Worm (Caenorhabditis elegans) whole organism, L4 larva: ENCODE results near the gene ttr-59.
A peak's percentile ranks its signal among the peaks of the same experiment; 100 is the strongest.

Source experiments
- F26F4.8 ChIP-seq: fragments of 200-800 bp; sonication (Bioruptor generic); conservative IDR thresholded peaks from 2 replicates; pipeline ENCODE4 v1.3.6; 2022; ENCODE audit warnings: missing genetic modification characterization, missing compliant biosample characterization
- F37D6.2 ChIP-seq: sonication (generic microtip); optimal IDR thresholded peaks from 2 replicates; lab custom pipeline; 2016; ENCODE audit warnings: mild to moderate bottlenecking, missing genetic modification characterization, missing compliant biosample characterization
- F49E8.2 ChIP-seq: sonication (generic microtip); optimal IDR thresholded peaks from 2 replicates; lab custom pipeline; 2016; ENCODE audit warnings: missing compliant biosample characterization, mild to moderate bottlenecking, missing genetic modification characterization, borderline replicate concordance
- T26A8.4 ChIP-seq: fragments of 200-800 bp; sonication (Bioruptor generic); IDR thresholded peaks from 2 replicates; pipeline ENCODE4 v1.3.6; 2022; ENCODE audit warnings: missing genetic modification characterization, missing compliant biosample characterization
- Y75B8A.6 ChIP-seq: fragments of 200-800 bp; sonication (Bioruptor generic); IDR thresholded peaks from 2 replicates; pipeline ENCODE4 v1.3.6; 2022; ENCODE audit warnings: missing genetic modification reagents, missing genetic modification characterization, missing compliant biosample characterization
- ZK337.2 ChIP-seq: fragments of 200-800 bp; sonication (Bioruptor generic); IDR thresholded peaks from 2 replicates; pipeline ENCODE4 v1.3.6; 2022; ENCODE audit warnings: missing genetic modification reagents, missing genetic modification characterization, missing compliant biosample characterization
- arid-1 ChIP-seq: fragments of 200-800 bp; sonication (Bioruptor generic); conservative IDR thresholded peaks from 2 replicates; pipeline ENCODE4 v1.3.6; 2022; ENCODE audit warnings: missing genetic modification reagents, missing genetic modification characterization, missing compliant biosample characterization
- attf-4 ChIP-seq: sonication (generic microtip); optimal IDR thresholded peaks from 3 replicates; lab custom pipeline; 2017; ENCODE audit warnings: missing biosample characterization, missing genetic modification characterization
- ceh-44 ChIP-seq: fragments of 200-800 bp; sonication (Bioruptor generic); IDR thresholded peaks from 2 replicates; pipeline ENCODE4 v1.3.6; 2022; ENCODE audit warnings: missing genetic modification reagents, missing genetic modification characterization, missing compliant biosample characterization
- ceh-62 ChIP-seq: sonication (generic microtip); optimal IDR thresholded peaks from 2 replicates; lab custom pipeline; 2017; ENCODE audit warnings: missing biosample characterization, missing genetic modification characterization
- ceh-82 ChIP-seq: sonication (generic microtip); optimal IDR thresholded peaks from 2 replicates; lab custom pipeline; 2017; ENCODE audit warnings: missing biosample characterization, missing genetic modification characterization
- ces-1 ChIP-seq: fragments of 150-350 bp; sonication (generic microtip); optimal IDR thresholded peaks from 4 replicates; lab custom pipeline; 2014; ENCODE audit warnings: missing biosample characterization, missing genetic modification reagents, missing genetic modification characterization
- daf-16 ChIP-seq, 3 experiments: sonication (generic microtip); optimal IDR thresholded peaks; 2 replicates each; lab custom pipeline; 2016 to 2017; ENCODE audit warnings: missing genetic modification characterization in 3 of 3, missing genetic modification reagents in 3 of 3, mild to moderate bottlenecking in 2 of 3, missing compliant biosample characterization in 2 of 3, missing biosample characterization in 1 of 3, moderate library complexity in 1 of 3
- daf-19 ChIP-seq: fragments of 200-800 bp; sonication (Bioruptor generic); conservative IDR thresholded peaks from 2 replicates; pipeline ENCODE4 v1.3.6; 2022; ENCODE audit warnings: missing genetic modification characterization, missing compliant biosample characterization
- dmd-9 ChIP-seq: fragments of 200-800 bp; sonication (Bioruptor generic); IDR thresholded peaks from 2 replicates; pipeline ENCODE4 v1.3.6; 2022; ENCODE audit warnings: missing genetic modification reagents, missing genetic modification characterization, missing compliant biosample characterization
- dve-1 ChIP-seq: sonication (generic microtip); optimal IDR thresholded peaks from 2 replicates; lab custom pipeline; 2017; ENCODE audit warnings: antibody characterized with exemption, mild to moderate bottlenecking, missing genetic modification characterization, missing compliant biosample characterization; ENCODE audit not compliant: insufficient read depth
- egl-43 ChIP-seq: fragments of 200-800 bp; sonication (Bioruptor generic); IDR thresholded peaks from 2 replicates; pipeline ENCODE4 v1.3.6; 2022; ENCODE audit warnings: missing genetic modification reagents, missing genetic modification characterization, missing compliant biosample characterization
- fkh-10 ChIP-seq: fragments of 150-350 bp; optimal IDR thresholded peaks from 2 replicates; lab custom pipeline; 2014; ENCODE audit warnings: missing biosample characterization, missing genetic modification reagents, missing genetic modification characterization
- fos-1 ChIP-seq: fragments of 150-350 bp; optimal IDR thresholded peaks from 2 replicates; lab custom pipeline; 2014; ENCODE audit warnings: missing biosample characterization, missing genetic modification characterization
- gei-8 ChIP-seq: fragments of 200-800 bp; sonication (Bioruptor generic); optimal IDR thresholded peaks from 2 replicates; lab custom pipeline; 2018; ENCODE audit warnings: mild to moderate bottlenecking, missing genetic modification characterization, missing compliant biosample characterization
- hif-1 ChIP-seq, 2 experiments: sonication (generic microtip); optimal IDR thresholded peaks; 2 replicates each; lab custom pipeline; 2016 to 2017; ENCODE audit warnings: missing compliant biosample characterization in 2 of 2, missing genetic modification characterization in 2 of 2, missing genetic modification reagents in 2 of 2, missing genotype in 2 of 2, mild to moderate bottlenecking in 1 of 2
- hmg-1.1 ChIP-seq: fragments of 200-800 bp; sonication (Bioruptor generic); IDR thresholded peaks from 2 replicates; pipeline ENCODE4 v1.3.6; 2022; ENCODE audit warnings: missing genetic modification reagents, missing genetic modification characterization, missing compliant biosample characterization
- jun-1 ChIP-seq: fragments of 150-350 bp; optimal IDR thresholded peaks from 2 replicates; lab custom pipeline; 2014; ENCODE audit warnings: missing biosample characterization, missing genetic modification reagents, missing genetic modification characterization
- lim-7 ChIP-seq: fragments of 200-800 bp; sonication (Bioruptor generic); IDR thresholded peaks from 2 replicates; pipeline ENCODE4 v1.3.6; 2022; ENCODE audit warnings: missing genetic modification characterization, missing compliant biosample characterization
- lin-29 ChIP-seq: fragments of 200-800 bp; sonication (Bioruptor generic); IDR thresholded peaks from 2 replicates; pipeline ENCODE4 v1.3.6; 2022; ENCODE audit warnings: missing genetic modification reagents, missing genetic modification characterization, missing compliant biosample characterization
- lin-38 ChIP-seq: fragments of 200-800 bp; sonication (Bioruptor generic); IDR thresholded peaks from 2 replicates; pipeline ENCODE4 v1.3.6; 2022; ENCODE audit warnings: missing genetic modification reagents, missing genetic modification characterization, missing compliant biosample characterization
- lir-3 ChIP-seq: sonication (generic microtip); optimal IDR thresholded peaks from 2 replicates; lab custom pipeline; 2016; ENCODE audit warnings: mild to moderate bottlenecking, missing genetic modification characterization, missing compliant biosample characterization
- lsy-2 ChIP-seq, 2 experiments: fragments of 150-350 bp in 1 of 2; sonication (generic microtip) in 1 of 2; optimal IDR thresholded peaks; 2 replicates each; lab custom pipeline; 2014 to 2017; ENCODE audit warnings: missing biosample characterization in 2 of 2, missing genetic modification characterization in 2 of 2
- madf-5 ChIP-seq, 2 experiments: fragments of 200-800 bp; sonication (Bioruptor generic); IDR thresholded peaks; 2 replicates each; pipeline ENCODE4 v1.3.6; 2022; ENCODE audit warnings: missing compliant biosample characterization in 2 of 2, missing genetic modification characterization in 2 of 2
- mdl-1 ChIP-seq, 2 experiments: fragments of 150-350 bp in 1 of 2; sonication (generic microtip) in 1 of 2; optimal IDR thresholded peaks; 2 replicates each; lab custom pipeline; 2014 to 2017; ENCODE audit warnings: missing biosample characterization in 2 of 2, missing genetic modification characterization in 2 of 2
- mep-1 ChIP-seq: fragments of 150-350 bp; sonication (generic microtip); optimal IDR thresholded peaks from 3 replicates; lab custom pipeline; 2014; ENCODE audit warnings: missing biosample characterization, missing genetic modification characterization
- mes-2 ChIP-seq: sonication (generic microtip); optimal IDR thresholded peaks from 2 replicates; lab custom pipeline; 2016; ENCODE audit warnings: missing genotype, mild to moderate bottlenecking, missing genetic modification characterization, missing compliant biosample characterization; ENCODE audit not compliant: poor library complexity, severe bottlenecking
- mxl-3 ChIP-seq: fragments of 200-800 bp; sonication (Bioruptor generic); optimal IDR thresholded peaks from 2 replicates; lab custom pipeline; 2018; ENCODE audit warnings: mild to moderate bottlenecking, missing genetic modification characterization, missing compliant biosample characterization
- nhr-102 ChIP-seq: sonication (generic microtip); optimal IDR thresholded peaks from 2 replicates; lab custom pipeline; 2016; ENCODE audit warnings: mild to moderate bottlenecking, missing genetic modification characterization, moderate library complexity, missing compliant biosample characterization
- nhr-237 ChIP-seq: sonication (generic microtip); optimal IDR thresholded peaks from 2 replicates; lab custom pipeline; 2017; ENCODE audit warnings: missing biosample characterization, missing genetic modification characterization
- nhr-25 ChIP-seq: sonication (generic microtip); optimal IDR thresholded peaks from 2 replicates; lab custom pipeline; 2017; ENCODE audit warnings: missing genetic modification characterization, mild to moderate bottlenecking, missing compliant biosample characterization, antibody characterized with exemption, moderate library complexity, borderline replicate concordance; ENCODE audit not compliant: insufficient read depth
- nhr-42 ChIP-seq: fragments of 200-800 bp; sonication (Bioruptor generic); IDR thresholded peaks from 2 replicates; pipeline ENCODE4 v1.3.6; 2022; ENCODE audit warnings: missing genetic modification characterization, missing compliant biosample characterization
- nhr-76 ChIP-seq: fragments of 150-350 bp; optimal IDR thresholded peaks from 2 replicates; lab custom pipeline; 2014; ENCODE audit warnings: missing biosample characterization, missing genetic modification characterization
- nhr-77 ChIP-seq: fragments of 150-350 bp; optimal IDR thresholded peaks from 2 replicates; lab custom pipeline; 2014; ENCODE audit warnings: missing biosample characterization, missing genetic modification characterization
- pha-4 ChIP-seq, 2 experiments: fragments of 150-350 bp in 1 of 2; fragments of 200-800 bp in 1 of 2; sonication (Bioruptor generic) in 1 of 2; IDR thresholded peaks in 1 of 2; optimal IDR thresholded peaks in 1 of 2; 2 replicates each; pipeline versions ENCODE4 v1.3.6 to Lab custom; 2014 to 2022; ENCODE audit warnings: missing genetic modification characterization in 2 of 2, missing genetic modification reagents in 2 of 2, missing biosample characterization in 1 of 2, missing compliant biosample characterization in 1 of 2
- pqm-1 ChIP-seq: sonication (generic microtip); optimal IDR thresholded peaks from 2 replicates; lab custom pipeline; 2017; ENCODE audit warnings: missing biosample characterization, missing genetic modification characterization
- rbr-2 ChIP-seq: sonication (generic microtip); optimal IDR thresholded peaks from 2 replicates; lab custom pipeline; 2016; ENCODE audit warnings: missing genotype, missing genetic modification characterization, missing compliant biosample characterization
- saeg-2 ChIP-seq: fragments of 200-800 bp; sonication (Bioruptor generic); IDR thresholded peaks from 2 replicates; pipeline ENCODE4 v1.3.6; 2022; ENCODE audit warnings: missing genetic modification reagents, missing genetic modification characterization, missing compliant biosample characterization
- sdz-12 ChIP-seq: fragments of 200-800 bp; sonication (Bioruptor generic); optimal IDR thresholded peaks from 2 replicates; lab custom pipeline; 2018; ENCODE audit warnings: mild to moderate bottlenecking, missing genetic modification characterization, missing compliant biosample characterization
- set-16 ChIP-seq: fragments of 200-800 bp; sonication (Bioruptor generic); IDR thresholded peaks from 2 replicates; pipeline ENCODE4 v1.3.6; 2022; ENCODE audit warnings: missing genetic modification reagents, missing genetic modification characterization, missing compliant biosample characterization
- skn-1 ChIP-seq: fragments of 150-350 bp; optimal IDR thresholded peaks from 2 replicates; lab custom pipeline; 2014; ENCODE audit warnings: missing biosample characterization, missing genetic modification characterization
- tag-97 ChIP-seq: fragments of 200-800 bp; sonication (Bioruptor generic); IDR thresholded peaks from 2 replicates; pipeline ENCODE4 v1.3.6; 2022; ENCODE audit warnings: missing genetic modification characterization, missing compliant biosample characterization
- zfp-3 ChIP-seq: fragments of 200-800 bp; sonication (Bioruptor generic); conservative IDR thresholded peaks from 2 replicates; pipeline ENCODE4 v1.3.6; 2022; ENCODE audit warnings: missing genetic modification reagents, missing genetic modification characterization, missing compliant biosample characterization
- ztf-11 ChIP-seq: fragments of 150-350 bp; optimal IDR thresholded peaks from 2 replicates; lab custom pipeline; 2014; ENCODE audit warnings: missing biosample characterization, missing genetic modification characterization

Gene ttr-59

ce11 chrX:7320115-7320711 lies 9.4 kb upstream of the ttr-59 start, which contains the start of gene spp-5 (continued):
- TF ChIP-seq F49E8.2 (no peak), fkh-10 (GFP tag; lab: Kevin White, UChicago) (no peak), jun-1 (tag; lab: Kevin White, UChicago) (no peak), rbr-2 (tag; lab: Kevin White, UChicago) (no peak), F37D6.2 (tag; lab: Kevin White, UChicago) (no peak), attf-4 (tag; lab: Kevin White, UChicago) (no peak), lin-38 (no peak), hif-1 (tag; optimal IDR thresholded peaks at IDR 0.05; lab: Kevin White, UChicago) (no peak), gei-8 (no peak), arid-1 (GFP tag; lab: Robert Waterston, UW) (no peak), fos-1 (tag; lab: Kevin White, UChicago) (no peak), hmg-1.1 (GFP tag; lab: Robert Waterston, UW) (no peak), ZK337.2 (no peak), mep-1 (peak; percentile 19), nhr-42 (GFP tag; lab: Robert Waterston, UW) (no peak), daf-16 (GFP tag; optimal IDR thresholded peaks at IDR 0.05; lab: Kevin White, UChicago) (no peak), daf-16 (tag; optimal IDR thresholded peaks at IDR 0.05; lab: Kevin White, UChicago) (peak; percentile 95), lin-29 (GFP tag; lab: Robert Waterston, UW) (no peak), ces-1 (GFP tag; lab: Kevin White, UChicago) (no peak), ztf-11 (tag; lab: Kevin White, UChicago) (no peak), ceh-82 (tag; lab: Kevin White, UChicago) (no peak), nhr-102 (tag; lab: Kevin White, UChicago) (peak; percentile 39), saeg-2 (GFP tag; lab: Robert Waterston, UW) (no peak), T26A8.4 (GFP tag; lab: Robert Waterston, UW) (0 out of 2 replicates have a peak, but pooled peaks have one; percentile 9), mes-2 (tag; lab: Kevin White, UChicago) (peak; percentile 32), lsy-2 (tag; optimal IDR thresholded peaks at IDR 0.05; lab: Kevin White, UChicago) (no peak), Y75B8A.6 (no peak), nhr-77 (peak; percentile 92), lim-7 (no peak), ceh-44 (GFP tag; lab: Robert Waterston, UW) (no peak), daf-19 (no peak), mxl-3 (GFP tag; lab: Kevin White, UChicago) (peak; percentile 77), ceh-62 (tag; lab: Kevin White, UChicago) (no peak), pha-4 (GFP tag; IDR thresholded peaks at IDR 0.05; lab: Robert Waterston, UW) (no peak), pha-4 (tag; optimal IDR thresholded peaks at IDR 0.05; lab: Kevin White, UChicago) (no peak), mdl-1 (tag; optimal IDR thresholded peaks at IDR 0.05; lab: Kevin White, UChicago) (peak in 1 of 2 experiments; percentile 67), egl-43 (no peak), zfp-3 (GFP tag; lab: Robert Waterston, UW) (no peak), madf-5 (GFP tag; IDR thresholded peaks at IDR 0.05; lab: Robert Waterston, UW) (no peak), tag-97 (GFP tag; lab: Robert Waterston, UW) (no peak), lir-3 (no peak), skn-1 (tag; lab: Kevin White, UChicago) (no peak), F26F4.8 (GFP tag; lab: Robert Waterston, UW) (no peak), set-16 (GFP tag; lab: Robert Waterston, UW) (no peak), pqm-1 (tag; lab: Kevin White, UChicago) (peak; percentile 86), dve-1 (tag; lab: Kevin White, UChicago) (peak; percentile 76), sdz-12 (no peak), nhr-237 (tag; lab: Kevin White, UChicago) (no peak), nhr-25 (no peak), dmd-9 (GFP tag; lab: Robert Waterston, UW) (no peak), nhr-76 (tag; lab: Kevin White, UChicago) (no peak)
